Worm (Caenorhabditis elegans) whole organism, late embryonic: ENCODE results near the gene C33D9.10.

Source experiments
- C08G9.2 ChIP-seq: sonication (generic microtip); optimal IDR thresholded peaks from 2 replicates; lab custom pipeline; 2016; ENCODE audit warnings: mild to moderate bottlenecking, missing genetic modification characterization, moderate library complexity, missing compliant biosample characterization
- C38D4.7 ChIP-seq: fragments of 200-800 bp; sonication (Bioruptor generic); optimal IDR thresholded peaks from 2 replicates; lab custom pipeline; 2018; ENCODE audit warnings: mild to moderate bottlenecking, missing genetic modification characterization, moderate library complexity, missing compliant biosample characterization
- K02D7.2 ChIP-seq: sonication (generic microtip); optimal IDR thresholded peaks from 2 replicates; lab custom pipeline; 2017; ENCODE audit warnings: mild to moderate bottlenecking, missing genetic modification characterization, missing compliant biosample characterization
- K09A11.1 ChIP-seq: sonication (generic microtip); optimal IDR thresholded peaks from 2 replicates; lab custom pipeline; 2017; ENCODE audit warnings: antibody characterized with exemption, mild to moderate bottlenecking, missing genetic modification characterization, missing compliant biosample characterization; ENCODE audit not compliant: insufficient read depth
- T23F11.4 ChIP-seq: fragments of 200-800 bp; sonication (Bioruptor generic); optimal IDR thresholded peaks from 2 replicates; lab custom pipeline; 2018; ENCODE audit warnings: mild to moderate bottlenecking, missing genetic modification characterization, missing compliant biosample characterization
- ceh-14 ChIP-seq: sonication (generic microtip); optimal IDR thresholded peaks from 2 replicates; lab custom pipeline; 2016; ENCODE audit warnings: missing genotype, missing genetic modification characterization, missing compliant biosample characterization
- ceh-19 ChIP-seq: fragments of 200-800 bp; sonication (Bioruptor generic); optimal IDR thresholded peaks from 2 replicates; lab custom pipeline; 2018; ENCODE audit warnings: mild to moderate bottlenecking, missing genetic modification characterization, missing compliant biosample characterization
- ceh-48 ChIP-seq: sonication (generic microtip); optimal IDR thresholded peaks from 2 replicates; lab custom pipeline; 2016; ENCODE audit warnings: missing genetic modification characterization, inconsistent platforms, missing compliant biosample characterization
- che-1 ChIP-seq: sonication (generic microtip); optimal IDR thresholded peaks from 2 replicates; lab custom pipeline; 2016; ENCODE audit warnings: mild to moderate bottlenecking, missing genetic modification characterization, missing compliant biosample characterization
- dmd-4 ChIP-seq: sonication (generic microtip); optimal IDR thresholded peaks from 2 replicates; lab custom pipeline; 2016; ENCODE audit warnings: borderline replicate concordance, missing genetic modification characterization, missing compliant biosample characterization
- elt-2 ChIP-seq: sonication (generic microtip); optimal IDR thresholded peaks from 2 replicates; lab custom pipeline; 2016; ENCODE audit warnings: missing genetic modification reagents, missing genetic modification characterization, missing compliant biosample characterization
- elt-4 ChIP-seq: sonication (generic microtip); optimal IDR thresholded peaks from 2 replicates; lab custom pipeline; 2016; ENCODE audit warnings: missing genetic modification characterization, missing compliant biosample characterization
- ets-4 ChIP-seq: sonication (generic microtip); optimal IDR thresholded peaks from 2 replicates; lab custom pipeline; 2016; ENCODE audit warnings: missing genetic modification characterization, missing compliant biosample characterization
- eyg-1 ChIP-seq: sonication (generic microtip); optimal IDR thresholded peaks from 2 replicates; lab custom pipeline; 2016; ENCODE audit warnings: missing genotype, missing genetic modification characterization, missing compliant biosample characterization
- fax-1 ChIP-seq: sonication (generic microtip); optimal IDR thresholded peaks from 2 replicates; lab custom pipeline; 2016; ENCODE audit warnings: missing genotype, missing genetic modification characterization, missing compliant biosample characterization
- fkh-10 ChIP-seq: fragments of 150-350 bp; optimal IDR thresholded peaks from 2 replicates; lab custom pipeline; 2014; ENCODE audit warnings: missing biosample characterization, missing genetic modification reagents, missing genetic modification characterization
- fkh-6 ChIP-seq: sonication (generic microtip); optimal IDR thresholded peaks from 2 replicates; lab custom pipeline; 2016; ENCODE audit warnings: missing genetic modification characterization, missing compliant biosample characterization
- gmeb-2 ChIP-seq: sonication (generic microtip); optimal IDR thresholded peaks from 2 replicates; lab custom pipeline; 2016; ENCODE audit warnings: missing genetic modification characterization, inconsistent platforms, missing compliant biosample characterization
- hlh-13 ChIP-seq: fragments of 200-800 bp; sonication (Bioruptor generic); optimal IDR thresholded peaks from 2 replicates; lab custom pipeline; 2018; ENCODE audit warnings: mild to moderate bottlenecking, missing genetic modification characterization, missing compliant biosample characterization
- hlh-15 ChIP-seq: sonication (generic microtip); optimal IDR thresholded peaks from 2 replicates; lab custom pipeline; 2016; ENCODE audit warnings: missing genetic modification characterization, missing compliant biosample characterization
- hlh-6 ChIP-seq: sonication (generic microtip); optimal IDR thresholded peaks from 2 replicates; lab custom pipeline; 2016; ENCODE audit warnings: missing genotype, missing genetic modification characterization, missing compliant biosample characterization
- hlh-8 ChIP-seq: sonication (generic microtip); optimal IDR thresholded peaks from 2 replicates; lab custom pipeline; 2016; ENCODE audit warnings: missing genotype, missing genetic modification characterization, missing compliant biosample characterization
- lim-6 ChIP-seq: sonication (generic microtip); optimal IDR thresholded peaks from 2 replicates; lab custom pipeline; 2016; ENCODE audit warnings: missing genetic modification characterization, missing compliant biosample characterization
- madf-2 ChIP-seq: sonication (generic microtip); optimal IDR thresholded peaks from 2 replicates; lab custom pipeline; 2017; ENCODE audit warnings: missing genetic modification characterization, missing compliant biosample characterization
- mec-3 ChIP-seq: sonication (generic microtip); optimal IDR thresholded peaks from 2 replicates; lab custom pipeline; 2016; ENCODE audit warnings: borderline replicate concordance, missing genetic modification characterization, missing compliant biosample characterization
- nfya-1 ChIP-seq: sonication (generic microtip); optimal IDR thresholded peaks from 2 replicates; lab custom pipeline; 2017; ENCODE audit warnings: missing genetic modification characterization, mild to moderate bottlenecking, missing compliant biosample characterization, antibody characterized with exemption, moderate library complexity
- nhr-11 ChIP-seq: fragments of 150-350 bp; optimal IDR thresholded peaks from 2 replicates; lab custom pipeline; 2014; ENCODE audit warnings: missing biosample characterization, missing genetic modification characterization
- nhr-232 ChIP-seq: sonication (generic microtip); optimal IDR thresholded peaks from 2 replicates; lab custom pipeline; 2016; ENCODE audit warnings: missing genetic modification characterization, missing compliant biosample characterization
- npax-4 ChIP-seq: sonication (generic microtip); optimal IDR thresholded peaks from 2 replicates; lab custom pipeline; 2016; ENCODE audit warnings: missing genetic modification characterization, missing compliant biosample characterization
- odd-2 ChIP-seq: sonication (generic microtip); optimal IDR thresholded peaks from 2 replicates; lab custom pipeline; 2017; ENCODE audit warnings: antibody characterized with exemption, mild to moderate bottlenecking, missing genetic modification characterization, missing compliant biosample characterization
- pat-9 ChIP-seq: fragments of 200-800 bp; sonication (Bioruptor generic); optimal IDR thresholded peaks from 2 replicates; lab custom pipeline; 2018; ENCODE audit warnings: mild to moderate bottlenecking, missing genetic modification characterization, moderate library complexity, missing compliant biosample characterization
- pax-1 ChIP-seq: fragments of 150-350 bp; optimal IDR thresholded peaks from 2 replicates; lab custom pipeline; 2014; ENCODE audit warnings: missing biosample characterization, missing genetic modification characterization
- pha-4 ChIP-seq: fragments of 150-350 bp; optimal IDR thresholded peaks from 2 replicates; lab custom pipeline; 2018; ENCODE audit warnings: missing biosample characterization, missing genetic modification reagents, missing genetic modification characterization
- rnt-1 ChIP-seq: sonication (generic microtip); optimal IDR thresholded peaks from 2 replicates; lab custom pipeline; 2016; ENCODE audit warnings: missing genetic modification characterization, missing compliant biosample characterization
- sdc-2 ChIP-seq: sonication (generic microtip); optimal IDR thresholded peaks from 2 replicates; lab custom pipeline; 2016; ENCODE audit warnings: missing genotype, missing genetic modification characterization, missing compliant biosample characterization
- syd-9 ChIP-seq: sonication (generic microtip); optimal IDR thresholded peaks from 2 replicates; lab custom pipeline; 2016; ENCODE audit warnings: mild to moderate bottlenecking, missing genetic modification characterization, moderate library complexity, missing compliant biosample characterization
- tbx-2 ChIP-seq: sonication (generic microtip); optimal IDR thresholded peaks from 2 replicates; lab custom pipeline; 2016; ENCODE audit warnings: missing genetic modification characterization, missing compliant biosample characterization
- ttx-3 ChIP-seq: sonication (generic microtip); optimal IDR thresholded peaks from 2 replicates; lab custom pipeline; 2016; ENCODE audit warnings: missing genetic modification reagents, missing genetic modification characterization, missing compliant biosample characterization
- unc-55 ChIP-seq: sonication (generic microtip); optimal IDR thresholded peaks from 2 replicates; lab custom pipeline; 2017; ENCODE audit warnings: missing biosample characterization, missing genetic modification reagents, missing genetic modification characterization
- unc-86 ChIP-seq: sonication (generic microtip); optimal IDR thresholded peaks from 2 replicates; lab custom pipeline; 2016; ENCODE audit warnings: missing genetic modification characterization, missing compliant biosample characterization

Gene C33D9.10

DNA sequence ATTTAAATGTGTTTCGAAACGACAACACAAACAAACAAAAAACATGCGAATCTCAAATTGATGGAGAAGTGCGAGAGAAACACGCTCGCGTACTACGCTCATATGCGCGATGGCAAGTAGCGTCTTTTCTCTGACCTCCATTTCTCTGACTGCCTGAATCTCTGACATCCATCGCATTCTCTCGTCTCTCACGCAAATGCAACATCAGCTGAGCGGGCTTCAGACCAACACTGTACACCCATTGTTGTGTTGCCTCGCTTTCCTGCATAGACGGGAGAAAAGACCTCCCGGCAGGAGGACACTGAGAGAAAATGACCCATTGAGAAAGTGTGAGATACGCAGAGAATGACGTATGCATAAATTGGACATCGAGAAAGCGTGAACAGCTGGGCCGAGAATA, 5.8 kb downstream of the C33D9.10 start (continued):
- peak; percentile 12 for TF ChIP-seq lim-6
- TF ChIP-seq fkh-10 (GFP tag; lab: Kevin White, UChicago) = no peak
- no peak for TF ChIP-seq ttx-3
- no peak for TF ChIP-seq hlh-13
- no peak for TF ChIP-seq elt-4 (tag; lab: Kevin White, UChicago)
- no peak for TF ChIP-seq K02D7.2
- TF ChIP-seq hlh-6 = no peak
- TF ChIP-seq nhr-11 (tag; lab: Kevin White, UChicago) = no peak
- no peak for TF ChIP-seq odd-2 (tag; lab: Kevin White, UChicago)
- peak; percentile 47 for TF ChIP-seq syd-9 (tag; lab: Kevin White, UChicago)
- no peak for TF ChIP-seq K09A11.1 (tag; lab: Kevin White, UChicago)
- TF ChIP-seq tbx-2 = peak; percentile 90
- TF ChIP-seq unc-86 (tag; lab: Kevin White, UChicago) = peak; percentile 17
- TF ChIP-seq gmeb-2 (tag; lab: Kevin White, UChicago) = no peak
- no peak for TF ChIP-seq fkh-6
- no peak for TF ChIP-seq dmd-4 (tag; lab: Kevin White, UChicago)
- peak; percentile 38 for TF ChIP-seq ets-4 (tag; lab: Kevin White, UChicago)
- TF ChIP-seq ceh-48 (tag; lab: Kevin White, UChicago) = no peak
- TF ChIP-seq fax-1 (tag; lab: Kevin White, UChicago) = peak; percentile 27
- peak; percentile 40 for TF ChIP-seq sdc-2 (tag; lab: Kevin White, UChicago)
- TF ChIP-seq rnt-1 (tag; lab: Kevin White, UChicago) = peak; percentile 79
- TF ChIP-seq pat-9 = no peak
- TF ChIP-seq hlh-8 (tag; lab: Kevin White, UChicago) = peak; percentile 68
- peak; percentile 44 for TF ChIP-seq elt-2 (tag; lab: Kevin White, UChicago)
- TF ChIP-seq che-1 (tag; lab: Kevin White, UChicago) = peak; percentile 36
- TF ChIP-seq madf-2 (tag; lab: Kevin White, UChicago) = peak; percentile 0
- TF ChIP-seq mec-3 (tag; lab: Kevin White, UChicago) = no peak
- TF ChIP-seq ceh-19 (GFP tag; lab: Kevin White, UChicago) = no peak
- peak; percentile 31 for TF ChIP-seq pax-1 (tag; lab: Kevin White, UChicago)
- no peak for TF ChIP-seq hlh-15 (tag; lab: Kevin White, UChicago)
- no peak for TF ChIP-seq C08G9.2 (tag; lab: Kevin White, UChicago)
- TF ChIP-seq, all 69 proteins: peak for 33

DNA sequence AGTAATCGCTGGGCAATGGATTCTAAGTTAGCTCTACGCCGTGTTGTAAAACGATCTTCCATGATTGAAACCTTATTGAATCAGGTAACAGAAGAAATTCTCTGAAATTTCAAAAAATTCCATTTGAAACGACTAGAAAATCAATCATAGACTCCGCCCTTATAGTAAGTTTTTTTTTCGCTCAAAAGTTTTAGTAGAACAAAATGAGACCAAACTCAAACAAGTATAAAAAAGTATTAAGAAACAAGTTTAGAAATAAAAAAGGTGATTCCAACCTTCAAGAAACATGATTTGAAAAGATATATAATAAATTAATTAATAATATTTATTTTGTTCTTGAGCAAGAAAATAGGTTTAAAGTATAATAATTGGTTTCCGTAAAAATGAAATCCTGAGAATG, 9.9 kb downstream of the C33D9.10 start, which contains the start of gene C33D9.6:
C33D9.6 (minus strand) TSS at position 101 of the 400 bp plus-strand sequence.
- TF ChIP-seq npax-4 (no peak), C38D4.7 (GFP tag; lab: Kevin White, UChicago) (no peak), nfya-1 (no peak), ceh-48 (tag; lab: Kevin White, UChicago) (no peak), ttx-3 (no peak), gmeb-2 (tag; lab: Kevin White, UChicago) (no peak), syd-9 (tag; lab: Kevin White, UChicago) (no peak), mec-3 (tag; lab: Kevin White, UChicago) (no peak), unc-55 (GFP tag; lab: Kevin White, UChicago) (no peak), ceh-14 (no peak), nhr-232 (no peak), pat-9 (no peak), dmd-4 (tag; lab: Kevin White, UChicago) (no peak), T23F11.4 (GFP tag; lab: Kevin White, UChicago) (no peak), hlh-15 (tag; lab: Kevin White, UChicago) (no peak), pha-4 (tag; lab: Kevin White, UChicago) (no peak), K09A11.1 (tag; lab: Kevin White, UChicago) (no peak), eyg-1 (no peak), rnt-1 (tag; lab: Kevin White, UChicago) (no peak), ceh-19 (GFP tag; lab: Kevin White, UChicago) (no peak)
